Worm (Caenorhabditis elegans): ENCODE data around the gene ostf-4.

The ostf-4 gene

DNA sequence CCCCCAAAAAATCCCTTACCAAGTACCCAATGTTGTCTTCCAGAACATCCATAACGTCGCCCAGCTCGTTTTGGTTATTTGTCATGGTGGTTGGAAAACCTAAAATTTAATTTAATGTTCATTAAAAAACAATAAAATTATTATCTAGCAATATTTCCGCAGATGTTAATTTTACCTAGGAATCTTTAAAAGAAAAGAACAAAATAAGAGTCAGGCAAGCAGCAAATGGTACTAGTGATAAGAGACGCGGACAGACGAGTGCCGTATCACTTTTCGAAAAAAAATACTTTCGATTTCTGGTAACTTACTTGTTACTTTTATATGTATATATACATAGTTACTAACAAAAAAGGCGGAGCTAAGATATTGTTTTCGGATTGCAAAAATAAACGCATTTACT is 7.3 kb downstream of the ostf-4 start, which contains the start of gene T07A5.7:
TSS of gene T07A5.7 (minus strand) at position 101 of the 400 bp plus-strand sequence.
- TF ChIP-seq nhr-27 (tag; optimal IDR thresholded peaks at IDR 0.05) (no peak), madf-3 (GFP tag; IDR thresholded peaks at IDR 0.05) (no peak), F57A8.1 (GFP tag; optimal IDR thresholded peaks at IDR 0.05) (no peak)

ce11 chrIII:10306049-10306448 is 12.3 kb downstream of the ostf-4 start, which contains the start of gene T07A5.1:
Gene T07A5.1, minus strand, starts transcription at chrIII:10306197.
- no peak for TF ChIP-seq hsf-1 (GFP tag; IDR thresholded peaks at IDR 0.05)
- TF ChIP-seq let-526 (GFP tag; IDR thresholded peaks at IDR 0.05) = no peak
- TF ChIP-seq ccch-3 (GFP tag; optimal IDR thresholded peaks at IDR 0.05) = no peak
- TF ChIP-seq ZK185.1 (tag; optimal IDR thresholded peaks at IDR 0.05; ENCODE audit: poor library complexity, severe bottlenecking) = no peak

ce11 chrIII:10305295-10305694 is 13.1 kb downstream of the ostf-4 start:
- TF ChIP-seq ets-4 (GFP tag; optimal IDR thresholded peaks at IDR 0.05) = no peak
- no peak for TF ChIP-seq ztf-26 (tag; optimal IDR thresholded peaks at IDR 0.05)
- TF ChIP-seq snpc-1.1 (tag; optimal IDR thresholded peaks at IDR 0.05; ENCODE audit: insufficient read depth) = no peak
- no peak for TF ChIP-seq repo-1 (tag; optimal IDR thresholded peaks at IDR 0.05)
- TF ChIP-seq xnd-1 (tag; optimal IDR thresholded peaks at IDR 0.05) = no peak
- TF ChIP-seq nhr-80 (tag; optimal IDR thresholded peaks at IDR 0.05) = peak; percentile 42

DNA sequence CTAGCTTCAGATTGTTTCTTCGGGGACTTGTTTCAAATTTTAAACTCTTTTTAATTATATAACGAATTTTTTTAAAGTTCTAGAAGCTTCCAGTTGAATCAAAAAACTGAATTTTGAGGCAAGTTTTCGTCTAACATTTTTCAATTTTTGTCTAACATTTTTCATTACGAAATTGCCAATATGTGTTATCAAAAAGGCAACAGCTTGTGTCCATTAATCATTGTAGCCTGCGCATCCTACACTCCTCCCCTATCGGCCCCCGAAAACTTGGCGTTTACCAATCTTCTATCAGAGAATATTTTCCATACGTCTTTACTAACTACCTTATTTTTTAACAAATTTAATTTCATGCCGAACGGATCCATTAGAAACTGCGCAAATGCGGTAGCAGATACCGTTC is 18.3 kb downstream of the ostf-4 start, which contains the start of gene vglu-3:
TSS of gene vglu-3 (plus strand) at position 301 of the 400 bp plus-strand sequence.
- TF ChIP-seq aptf-3 (GFP tag; IDR thresholded peaks at IDR 0.05) (no peak), attf-5 (GFP tag; optimal IDR thresholded peaks at IDR 0.05) (no peak), hrde-1 (tag; optimal IDR thresholded peaks at IDR 0.05; ENCODE audit: borderline replicate concordance) (no peak), ZK185.1 (tag; optimal IDR thresholded peaks at IDR 0.05; ENCODE audit: poor library complexity, severe bottlenecking) (no peak), F52B5.7 (tag; optimal IDR thresholded peaks at IDR 0.05) (no peak), F37B4.10 (GFP tag; IDR thresholded peaks at IDR 0.05) (no peak), lin-54 (GFP tag; optimal IDR thresholded peaks at IDR 0.05) (no peak), hmg-1.2 (GFP tag; IDR thresholded peaks at IDR 0.05) (no peak), nhr-27 (tag; optimal IDR thresholded peaks at IDR 0.05) (no peak), chd-7 (tag; optimal IDR thresholded peaks at IDR 0.05) (no peak), bed-2 (GFP tag; IDR thresholded peaks at IDR 0.05) (no peak), mcd-1 (GFP tag; IDR thresholded peaks at IDR 0.05) (no peak), F49E8.2 (tag; optimal IDR thresholded peaks at IDR 0.05; ENCODE audit: insufficient read depth) (no peak), ztf-26 (tag; optimal IDR thresholded peaks at IDR 0.05) (no peak), lin-35 (GFP tag; optimal IDR thresholded peaks at IDR 0.05) (no peak), ceh-79 (tag; optimal IDR thresholded peaks at IDR 0.05) (no peak), gei-17 (GFP tag; optimal IDR thresholded peaks at IDR 0.05) (no peak), sptf-2 (GFP tag; optimal IDR thresholded peaks at IDR 0.05) (no peak), ceh-91 (GFP tag; IDR thresholded peaks at IDR 0.05) (no peak)

- TF ChIP-seq lag-1 (GFP tag; IDR thresholded peaks at IDR 0.05) (no peak), snpc-4 (GFP tag; optimal IDR thresholded peaks at IDR 0.05) (no peak), snpc-4 (tag; optimal IDR thresholded peaks at IDR 0.05) (peak in 2 of 4 experiments; percentile 4 to 51), lin-26 (GFP tag; IDR thresholded peaks at IDR 0.05) (0 out of 2 replicates have a peak, but pooled peaks have one; percentile 23)
Observed at ce11 chrIII:10296904-10297303, 21.5 kb downstream of the ostf-4 start.

Measured in whole organism, young adult.